Worm (Caenorhabditis elegans): ENCODE results near the gene F59C12.3.

ce11 chrX:16617427-16618128 lies 8.3 kb upstream of the F59C12.3 start:
- no peak for TF ChIP-seq tbx-8 (GFP tag; optimal IDR thresholded peaks at IDR 0.05)
- TF ChIP-seq ztf-11 (tag; optimal IDR thresholded peaks at IDR 0.05) = no peak
- TF ChIP-seq bed-3 (GFP tag; optimal IDR thresholded peaks at IDR 0.05) = no peak
- TF ChIP-seq ces-1 (GFP tag; optimal IDR thresholded peaks at IDR 0.05) = no peak
- no peak for TF ChIP-seq ceh-43 (GFP tag; optimal IDR thresholded peaks at IDR 0.05)
- TF ChIP-seq ceh-39 (tag; optimal IDR thresholded peaks at IDR 0.05) = no peak
- no peak for TF ChIP-seq mep-1 (tag; optimal IDR thresholded peaks at IDR 0.05)
- no peak for TF ChIP-seq lin-13 (tag; optimal IDR thresholded peaks at IDR 0.05)
- TF ChIP-seq lsy-2 (tag; optimal IDR thresholded peaks at IDR 0.05) = no peak
- no peak for TF ChIP-seq elt-3 (tag; optimal IDR thresholded peaks at IDR 0.05)
- TF ChIP-seq sptf-1 (tag; optimal IDR thresholded peaks at IDR 0.05) = no peak
- TF ChIP-seq nhr-237 (tag; optimal IDR thresholded peaks at IDR 0.05) = no peak
